Fruit fly (Drosophila melanogaster) whole organism, embryonic: ENCODE measurements around the gene puf.

Experiments used
- Antp ChIP-seq: fragments of 200-800 bp; sonication (Bioruptor generic); optimal IDR thresholded peaks from 3 replicates; lab custom pipeline; 2016; ENCODE audit warnings: missing biosample characterization, missing genetic modification characterization
- Bgb ChIP-seq: fragments of 200-800 bp; sonication (Bioruptor generic); IDR thresholded peaks from 2 replicates; pipeline ENCODE4 v1.3.6; 2022; ENCODE audit warnings: missing biosample characterization, missing genetic modification characterization; ENCODE audit not compliant: partially characterized antibody
- CG10543 ChIP-seq: fragments of 200-800 bp; sonication (Bioruptor generic); optimal IDR thresholded peaks from 3 replicates; lab custom pipeline; 2017; ENCODE audit warnings: missing biosample characterization, mild to moderate bottlenecking, missing genetic modification characterization, moderate library complexity
- CG12299 ChIP-seq: fragments of 200-800 bp; sonication (Bioruptor generic); optimal IDR thresholded peaks from 2 replicates; lab custom pipeline; 2018; ENCODE audit warnings: missing biosample characterization, mild to moderate bottlenecking, missing genetic modification characterization
- CG13894 ChIP-seq: fragments of 200-800 bp; sonication (Bioruptor generic); optimal IDR thresholded peaks from 3 replicates; lab custom pipeline; 2018; ENCODE audit warnings: missing biosample characterization, mild to moderate bottlenecking, missing genetic modification characterization, moderate library complexity
- CG14014 ChIP-seq: fragments of 200-800 bp; sonication (Bioruptor generic); IDR thresholded peaks from 2 replicates; pipeline ENCODE4 v1.3.6; 2022; ENCODE audit warnings: missing biosample characterization, missing genetic modification characterization
- CG14860 ChIP-seq: fragments of 200-800 bp; sonication (Bioruptor generic); IDR thresholded peaks from 3 replicates; pipeline ENCODE4 v1.3.6; 2022; ENCODE audit warnings: missing biosample characterization, missing genetic modification characterization; ENCODE audit not compliant: partially characterized antibody
- CG15269 ChIP-seq: fragments of 200-800 bp; sonication (Bioruptor generic); optimal IDR thresholded peaks from 2 replicates; lab custom pipeline; 2018; ENCODE audit warnings: missing biosample characterization, mild to moderate bottlenecking, missing genetic modification characterization, moderate library complexity
- CG15479 ChIP-seq: fragments of 200-800 bp; sonication (Bioruptor generic); optimal IDR thresholded peaks from 3 replicates; lab custom pipeline; 2019; ENCODE audit warnings: missing biosample characterization, mild to moderate bottlenecking, missing genetic modification characterization, moderate library complexity
- CG16779 ChIP-seq: fragments of 200-800 bp; sonication (Bioruptor generic); IDR thresholded peaks from 2 replicates; pipeline ENCODE4 v1.3.6; 2022; ENCODE audit warnings: missing biosample characterization, missing genetic modification characterization
- CG17385 ChIP-seq: fragments of 200-800 bp; sonication (Bioruptor generic); optimal IDR thresholded peaks from 3 replicates; lab custom pipeline; 2018; ENCODE audit warnings: missing biosample characterization, mild to moderate bottlenecking, missing genetic modification characterization
- CG3065 ChIP-seq: fragments of 200-800 bp; sonication (Bioruptor generic); optimal IDR thresholded peaks from 2 replicates; lab custom pipeline; 2016; ENCODE audit warnings: missing biosample characterization, missing genetic modification characterization
- CG34422 ChIP-seq: fragments of 200-800 bp; sonication (Bioruptor generic); IDR thresholded peaks from 3 replicates; pipeline ENCODE4 v1.3.6; 2022; ENCODE audit warnings: missing biosample characterization, missing genetic modification characterization
- CG4404 ChIP-seq: fragments of 200-800 bp; sonication (Bioruptor generic); IDR thresholded peaks from 2 replicates; pipeline ENCODE4 v1.3.6; 2022; ENCODE audit warnings: missing biosample characterization, missing genetic modification characterization
- CG4854 ChIP-seq: fragments of 200-800 bp; sonication (Bioruptor generic); optimal IDR thresholded peaks from 2 replicates; lab custom pipeline; 2016; ENCODE audit warnings: missing biosample characterization, missing genetic modification characterization, inconsistent platforms
- CG7271 ChIP-seq: fragments of 200-800 bp; sonication (Bioruptor generic); optimal IDR thresholded peaks from 2 replicates; lab custom pipeline; 2018; ENCODE audit warnings: missing biosample characterization, mild to moderate bottlenecking, missing genetic modification characterization, moderate library complexity
- CG8478 ChIP-seq: fragments of >200 bp; optimal IDR thresholded peaks from 2 replicates; lab custom pipeline; 2018
- CG9932 ChIP-seq: fragments of 200-800 bp; sonication (Bioruptor generic); IDR thresholded peaks from 2 replicates; pipeline ENCODE4 v1.3.6; 2022; ENCODE audit warnings: missing biosample characterization, missing genetic modification characterization
- Dbx ChIP-seq: fragments of 200-800 bp; sonication (Bioruptor generic); IDR thresholded peaks from 3 replicates; pipeline ENCODE4 v1.3.6; 2022; ENCODE audit warnings: missing biosample characterization, missing genetic modification characterization
- Deaf1 ChIP-seq: fragments of 200-800 bp; optimal IDR thresholded peaks from 3 replicates; lab custom pipeline; 2019; ENCODE audit warnings: missing biosample characterization, mild to moderate bottlenecking, missing genetic modification characterization, moderate library complexity
- Ets65A ChIP-seq: fragments of 200-800 bp; sonication (Bioruptor generic); peaks from one replicate; lab custom pipeline; 2016; ENCODE audit warnings: missing biosample characterization, missing genetic modification characterization
- Fer3 ChIP-seq: fragments of 200-800 bp; sonication (Bioruptor generic); optimal IDR thresholded peaks from 2 replicates; lab custom pipeline; 2018; ENCODE audit warnings: missing biosample characterization, mild to moderate bottlenecking, missing genetic modification characterization, moderate library complexity
- HHEX ChIP-seq: fragments of 200-800 bp; sonication (Bioruptor generic); optimal IDR thresholded peaks from 3 replicates; lab custom pipeline; 2017; ENCODE audit warnings: missing biosample characterization, mild to moderate bottlenecking, missing genetic modification characterization, missing genetic modification reagents
- HmgD ChIP-seq: fragments of 200-800 bp; sonication (Bioruptor generic); optimal IDR thresholded peaks from 3 replicates; lab custom pipeline; 2016; ENCODE audit warnings: missing biosample characterization, missing genetic modification characterization
- Med ChIP-seq: fragments of 200-800 bp; sonication (Bioruptor generic); peaks from one replicate; lab custom pipeline; 2016; ENCODE audit warnings: missing biosample characterization, missing genetic modification characterization, mild to moderate bottlenecking, inconsistent platforms, moderate library complexity
- Oaz ChIP-seq: fragments of 200-800 bp; sonication (Bioruptor generic); IDR thresholded peaks from 2 replicates; pipeline ENCODE4 v1.3.6; 2022; ENCODE audit warnings: missing biosample characterization, missing genetic modification characterization
- Sin3A ChIP-seq: fragments of >200 bp; optimal IDR thresholded peaks from 2 replicates; lab custom pipeline; 2018
- Stat92E ChIP-seq, 3 experiments: fragments of >200 bp in 2 of 3; fragments of 200-800 bp in 1 of 3; sonication (Bioruptor generic) in 1 of 3; optimal IDR thresholded peaks; 2 replicates each; lab custom pipeline; 2017 to 2019; ENCODE audit warnings: missing biosample characterization in 3 of 3, missing genetic modification characterization in 3 of 3, mild to moderate bottlenecking in 1 of 3, moderate library complexity in 1 of 3
- abd-A ChIP-seq: fragments of 200-800 bp; sonication (Bioruptor generic); optimal IDR thresholded peaks from 3 replicates; lab custom pipeline; 2019; ENCODE audit warnings: missing biosample characterization, mild to moderate bottlenecking, missing genetic modification characterization, moderate library complexity
- amos ChIP-seq: fragments of 200-800 bp; sonication (Bioruptor generic); IDR thresholded peaks from 2 replicates; pipeline ENCODE4 v1.3.6; 2022; ENCODE audit warnings: missing biosample characterization, missing genetic modification characterization; ENCODE audit not compliant: partially characterized antibody
- bbx ChIP-seq: fragments of 200-800 bp; sonication (Bioruptor generic); IDR thresholded peaks from 2 replicates; pipeline ENCODE4 v1.3.6; 2022; ENCODE audit warnings: missing biosample characterization, missing genetic modification characterization; ENCODE audit not compliant: partially characterized antibody
- bsh ChIP-seq, 2 experiments: fragments of 200-800 bp; sonication (Bioruptor generic); optimal IDR thresholded peaks; 2 replicates each; lab custom pipeline; 2017 to 2018; ENCODE audit warnings: mild to moderate bottlenecking in 2 of 2, missing biosample characterization in 2 of 2, missing genetic modification characterization in 2 of 2, moderate library complexity in 1 of 2
- cg ChIP-seq: fragments of 200-800 bp; sonication (Bioruptor generic); optimal IDR thresholded peaks from 3 replicates; lab custom pipeline; 2019; ENCODE audit warnings: missing biosample characterization, mild to moderate bottlenecking, missing genetic modification characterization, moderate library complexity
- dmrt99B ChIP-seq: fragments of 200-800 bp; sonication (Bioruptor generic); optimal IDR thresholded peaks from 2 replicates; lab custom pipeline; 2018; ENCODE audit warnings: missing biosample characterization, mild to moderate bottlenecking, missing genetic modification characterization, moderate library complexity
- ewg ChIP-seq: fragments of 200-800 bp; sonication (Bioruptor generic); optimal IDR thresholded peaks from 3 replicates; lab custom pipeline; 2017; ENCODE audit warnings: mild to moderate bottlenecking, missing biosample characterization, missing genetic modification reagents, missing genetic modification characterization
- gt ChIP-seq: fragments of 200-800 bp; sonication (Bioruptor generic); IDR thresholded peaks from 2 replicates; pipeline ENCODE4 v1.3.6; 2022; ENCODE audit warnings: missing biosample characterization, missing genetic modification characterization
- hb ChIP-seq: fragments of 200-800 bp; sonication (Bioruptor generic); IDR thresholded peaks from 3 replicates; pipeline ENCODE4 v1.3.6; 2022; ENCODE audit warnings: missing biosample characterization, missing genetic modification characterization; ENCODE audit not compliant: partially characterized antibody
- lmd ChIP-seq: fragments of 200-800 bp; sonication (Bioruptor generic); IDR thresholded peaks from 2 replicates; pipeline ENCODE4 v1.3.6; 2022; ENCODE audit warnings: missing biosample characterization, missing genetic modification characterization
- mld ChIP-seq: fragments of 200-800 bp; sonication (Bioruptor generic); IDR thresholded peaks from 3 replicates; pipeline ENCODE4 v1.3.6; 2022; ENCODE audit warnings: missing biosample characterization, missing genetic modification characterization; ENCODE audit not compliant: partially characterized antibody
- pb ChIP-seq: fragments of 200-800 bp; sonication (Bioruptor generic); optimal IDR thresholded peaks from 3 replicates; lab custom pipeline; 2016; ENCODE audit warnings: missing biosample characterization, missing genetic modification characterization
- pho ChIP-seq: fragments of 200-800 bp; sonication (Bioruptor generic); optimal IDR thresholded peaks from 2 replicates; lab custom pipeline; 2016; ENCODE audit warnings: missing biosample characterization, missing genetic modification characterization
- row ChIP-seq: fragments of 200-800 bp; sonication (Bioruptor generic); IDR thresholded peaks from 3 replicates; pipeline ENCODE4 v1.3.6; 2022; ENCODE audit warnings: missing biosample characterization, missing genetic modification characterization
- sens-2 ChIP-seq: fragments of 200-800 bp; sonication (Bioruptor generic); IDR thresholded peaks from 2 replicates; pipeline ENCODE4 v1.3.6; 2022; ENCODE audit warnings: missing biosample characterization, missing genetic modification characterization
- sob ChIP-seq: fragments of 200-800 bp; sonication (Bioruptor generic); IDR thresholded peaks from 2 replicates; pipeline ENCODE4 v1.3.6; 2022; ENCODE audit warnings: missing biosample characterization, missing genetic modification characterization
- sqz ChIP-seq: fragments of 200-800 bp; sonication (Bioruptor generic); optimal IDR thresholded peaks from 3 replicates; lab custom pipeline; 2018; ENCODE audit warnings: missing biosample characterization, mild to moderate bottlenecking, missing genetic modification characterization
- stwl ChIP-seq: fragments of 200-800 bp; sonication (Bioruptor generic); optimal IDR thresholded peaks from 3 replicates; lab custom pipeline; 2018; ENCODE audit warnings: missing biosample characterization, mild to moderate bottlenecking, missing genetic modification characterization, moderate library complexity
- vnd ChIP-seq: fragments of 200-800 bp; sonication (Bioruptor generic); IDR thresholded peaks from 3 replicates; pipeline ENCODE4 v1.3.6; 2022; ENCODE audit warnings: missing biosample characterization, missing genetic modification characterization; ENCODE audit not compliant: partially characterized antibody
- yki ChIP-seq: fragments of >200 bp; optimal IDR thresholded peaks from 3 replicates; lab custom pipeline; 2018

The puf gene

dm6 chr3R:24663044-24663443, 13.2 kb upstream of the puf start:
- TF ChIP-seq stwl (tag; lab: Kevin White, UChicago) (no peak), gt (GFP tag; lab: Robert Waterston, UW) (no peak), Deaf1 (peak; percentile 91), sob (GFP tag; lab: Robert Waterston, UW) (0 out of 2 replicates have a peak, but pooled peaks have one; percentile 16), Sin3A (no peak), Med (GFP tag; lab: Kevin White, UChicago) (peak; percentile 40), CG10543 (GFP tag; lab: Kevin White, UChicago) (peak; percentile 5), CG8478 (lab: Kevin White, UChicago) (peak; percentile 62), CG13894 (peak; percentile 15), CG15479 (no peak)

- TF ChIP-seq Stat92E (GFP tag; optimal IDR thresholded peaks at IDR 0.05; lab: Kevin White, UChicago): no peak
- no peak for TF ChIP-seq CG4854 (GFP tag; lab: Kevin White, UChicago)
- peak; percentile 54 for TF ChIP-seq Deaf1
- 0 out of 2 replicates have a peak, but pooled peaks have one; percentile 39 for TF ChIP-seq bbx
- peak; percentile 50 for TF ChIP-seq ewg (GFP tag; lab: Kevin White, UChicago)
- TF ChIP-seq CG4404 (GFP tag; lab: Robert Waterston, UW): no peak
- TF ChIP-seq dmrt99B: no peak
- no peak for TF ChIP-seq pb (GFP tag; lab: Kevin White, UChicago)
- peak; percentile 27 for TF ChIP-seq amos (GFP tag; lab: Robert Waterston, UW)
- no peak for TF ChIP-seq pho
- TF ChIP-seq lmd: no peak
- TF ChIP-seq Ets65A (GFP tag; lab: Kevin White, UChicago): peak; percentile 90
- TF ChIP-seq sqz (GFP tag; lab: Kevin White, UChicago): no peak
- TF ChIP-seq CG7271 (tag; lab: Kevin White, UChicago): no peak
- TF ChIP-seq HHEX (GFP tag; lab: Kevin White, UChicago): no peak
- 0 out of 3 replicates have a peak, but pooled peaks have one; percentile 36 for TF ChIP-seq Dbx (GFP tag; lab: Robert Waterston, UW)
- peak; percentile 77 for TF ChIP-seq CG16779 (GFP tag; lab: Robert Waterston, UW)
- peak; percentile 43 for TF ChIP-seq abd-A (tag; lab: Kevin White, UChicago)
- TF ChIP-seq bsh (GFP tag; optimal IDR thresholded peaks at IDR 0.05; lab: Kevin White, UChicago): no peak
- TF ChIP-seq vnd: no peak
- no peak for TF ChIP-seq HmgD (GFP tag; lab: Kevin White, UChicago)
- TF ChIP-seq hb (GFP tag; lab: Robert Waterston, UW): no peak
- no peak for TF ChIP-seq CG34422 (GFP tag; lab: Robert Waterston, UW)
- TF ChIP-seq Bgb (GFP tag; lab: Robert Waterston, UW): 0 out of 2 replicates have a peak, but pooled peaks have one; percentile 33
Measured at dm6 chr3R:24662412-24662796, 12.6 kb upstream of the puf start, which contains the start of gene slo. TSS of gene slo (plus strand) at chr3R:24662491.

dm6 chr3R:24661679-24662411, 12.0 kb upstream of the puf start, which contains the start of gene Ppox:
TSS of gene Ppox (minus strand) at chr3R:24661851.
- TF ChIP-seq Antp (GFP tag; lab: Kevin White, UChicago) (no peak), Fer3 (tag; lab: Kevin White, UChicago) (no peak), bsh (GFP tag; optimal IDR thresholded peaks at IDR 0.05; lab: Kevin White, UChicago) (peak in 1 of 2 experiments; percentile 5), CG3065 (GFP tag; lab: Kevin White, UChicago) (no peak), sens-2 (GFP tag; lab: Robert Waterston, UW) (no peak), CG14014 (no peak), yki (no peak), row (GFP tag; lab: Robert Waterston, UW) (peak; percentile 45; the same call in 2 of the 3 replicates), mld (peak; percentile 76), CG14860 (peak; percentile 83), hb (GFP tag; lab: Robert Waterston, UW) (peak; percentile 85), CG12299 (tag; lab: Kevin White, UChicago) (no peak), cg (GFP tag; lab: Kevin White, UChicago) (no peak), Oaz (GFP tag; lab: Robert Waterston, UW) (no peak), CG17385 (GFP tag; lab: Kevin White, UChicago) (no peak), CG15269 (no peak), CG9932 (GFP tag; lab: Robert Waterston, UW) (peak; percentile 26; the same call in 1 of the 2 replicates)
